Worm (Caenorhabditis elegans): ENCODE measurements around the gene nhr-211.

- TF ChIP-seq ama-1 (optimal IDR thresholded peaks at IDR 0.05) (no peak), B0310.2 (tag; optimal IDR thresholded peaks at IDR 0.05) (no peak), tbx-11 (GFP tag; IDR thresholded peaks at IDR 0.05) (no peak), pes-1 (GFP tag; IDR thresholded peaks at IDR 0.05) (no peak), aly-1 (tag; optimal IDR thresholded peaks at IDR 0.05) (no peak), tra-4 (tag; optimal IDR thresholded peaks at IDR 0.05) (no peak)
These were observed 13.8 kb downstream of the nhr-211 start for ce11 chrV:500535-500934.

Data from whole organism, early embryonic.